Worm (Caenorhabditis elegans) whole organism, L1 larva: Measurements from ENCODE around the gene cyn-13.
"Not testable (repeated sequence)": the region's sequence is repeated elsewhere in the genome, so short reads cannot be mapped to it uniquely, and the experiment has no call there.

Experiments used
- Y116A8C.19 ChIP-seq: sonication (generic microtip); optimal IDR thresholded peaks from 2 replicates; lab custom pipeline; 2016; ENCODE audit warnings: missing compliant biosample characterization, missing genetic modification characterization, borderline replicate concordance
- aha-1 ChIP-seq: fragments of 150-350 bp; optimal IDR thresholded peaks from 2 replicates; lab custom pipeline; 2014; ENCODE audit warnings: missing biosample characterization, missing genetic modification characterization
- alr-1 ChIP-seq: fragments of 200-800 bp; sonication (Bioruptor generic); optimal IDR thresholded peaks from 2 replicates; lab custom pipeline; 2018; ENCODE audit warnings: borderline replicate concordance, mild to moderate bottlenecking, missing genetic modification characterization, missing compliant biosample characterization
- ceh-82 ChIP-seq, 3 experiments: fragments of 150-350 bp in 1 of 3; sonication (generic microtip) in 2 of 3; optimal IDR thresholded peaks; 2 replicates each; lab custom pipeline; 2014 to 2017; ENCODE audit warnings: missing biosample characterization in 3 of 3, missing genetic modification characterization in 3 of 3
- dpl-1 ChIP-seq, 3 experiments: fragments of 150-350 bp in 2 of 3; sonication (generic microtip) in 1 of 3; optimal IDR thresholded peaks; 2 replicates each; lab custom pipeline; 2014 to 2017; ENCODE audit warnings: missing biosample characterization in 3 of 3, missing genetic modification characterization in 3 of 3, missing genetic modification reagents in 3 of 3
- fos-1 ChIP-seq: fragments of 150-350 bp; optimal IDR thresholded peaks from 2 replicates; lab custom pipeline; 2014; ENCODE audit warnings: missing biosample characterization, missing genetic modification characterization
- nhr-12 ChIP-seq: sonication (generic microtip); optimal IDR thresholded peaks from 2 replicates; lab custom pipeline; 2017; ENCODE audit warnings: missing biosample characterization, missing genetic modification characterization
- nhr-19 ChIP-seq: fragments of 200-800 bp; sonication (Bioruptor generic); conservative IDR thresholded peaks from 2 replicates; pipeline ENCODE4 v1.3.6; 2022; ENCODE audit warnings: missing genetic modification characterization, missing compliant biosample characterization
- nhr-47 ChIP-seq: sonication (generic microtip); optimal IDR thresholded peaks from 2 replicates; lab custom pipeline; 2016; ENCODE audit warnings: mild to moderate bottlenecking, missing genetic modification characterization, moderate library complexity, missing compliant biosample characterization
- nhr-76 ChIP-seq: sonication (generic microtip); optimal IDR thresholded peaks from 2 replicates; lab custom pipeline; 2017; ENCODE audit warnings: missing biosample characterization, missing genetic modification characterization
- nhr-90 ChIP-seq: sonication (generic microtip); optimal IDR thresholded peaks from 2 replicates; lab custom pipeline; 2016; ENCODE audit warnings: mild to moderate bottlenecking, missing genetic modification characterization, missing compliant biosample characterization; ENCODE audit not compliant: poor library complexity
- unc-98 ChIP-seq: fragments of 200-800 bp; sonication (Bioruptor generic); IDR thresholded peaks from 2 replicates; pipeline ENCODE4 v1.3.6; 2022; ENCODE audit warnings: missing genetic modification characterization, missing compliant biosample characterization
- vab-15 ChIP-seq: sonication (generic microtip); optimal IDR thresholded peaks from 2 replicates; lab custom pipeline; 2017; ENCODE audit warnings: missing genotype, mild to moderate bottlenecking, missing genetic modification characterization, missing compliant biosample characterization

Gene cyn-13

ce11 chrIV:17078649-17079048 lies 37.8 kb downstream of the cyn-13 start, which contains the start of gene Y116A8C.25:
Y116A8C.25 (minus strand) TSS chrIV:17078749.
- TF ChIP-seq nhr-12 (tag; lab: Kevin White, UChicago) (no peak), unc-98 (GFP tag; lab: Robert Waterston, UW) (no peak), nhr-47 (tag; lab: Kevin White, UChicago) (no peak), nhr-76 (tag; lab: Kevin White, UChicago) (no peak)

ce11 chrIV:17070791-17071190 lies 45.7 kb downstream of the cyn-13 start, which contains the start of gene Y116A8C.24:
Y116A8C.24 (minus strand) TSS chrIV:17070891.
- not testable (repeated sequence) for TF ChIP-seq aha-1 (tag; lab: Kevin White, UChicago); nhr-19 (GFP tag; lab: Robert Waterston, UW); fos-1 (tag; lab: Kevin White, UChicago)

DNA sequence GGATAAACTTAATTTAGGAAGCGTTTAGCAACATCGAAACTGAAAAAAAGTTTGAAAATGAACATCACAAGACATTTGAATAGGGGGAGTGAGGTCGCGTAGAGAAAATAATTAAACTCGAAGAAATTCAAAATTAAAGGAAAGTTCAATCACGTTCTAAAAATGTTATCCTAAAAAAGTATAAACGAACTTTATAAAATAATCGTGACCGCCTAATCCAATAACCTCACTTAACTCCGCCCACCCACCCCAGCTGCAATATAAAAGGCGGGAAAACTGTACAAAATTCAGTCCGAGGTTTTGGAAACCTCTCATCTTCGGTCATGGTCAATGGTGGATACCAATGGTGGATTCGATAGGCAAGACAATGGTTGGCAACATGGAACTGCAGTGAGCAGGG lies 51.5 kb downstream of the cyn-13 start, which contains the start of gene Y116A8C.465:
Gene Y116A8C.465, plus strand, starts transcription at position 301 of the 400 bp plus-strand sequence.
- not testable (repeated sequence) for TF ChIP-seq alr-1, nhr-90, Y116A8C.19 (tag; lab: Kevin White, UChicago)

ce11 chrIV:17063700-17064099 lies 52.8 kb downstream of the cyn-13 start, which contains the start of gene Y116A8C.467:
Y116A8C.467 (minus strand) TSS chrIV:17063800.
- TF ChIP-seq vab-15 (tag; lab: Kevin White, UChicago); dpl-1 (GFP tag; optimal IDR thresholded peaks at IDR 0.05; lab: Kevin White, UChicago); ceh-82 (tag; optimal IDR thresholded peaks at IDR 0.05; lab: Kevin White, UChicago): not testable (repeated sequence)
- TF ChIP-seq, all 84 proteins: peak for 0; not testable (repeated sequence) for 84
